Worm (Caenorhabditis elegans): ENCODE results near the gene cut-6.
A peak's percentile ranks its signal among the peaks of the same experiment; 100 is the strongest.

cut-6 gene

ce11 chrIII:10904320-10904961, 6.8 kb upstream of the cut-6 start:
- TF ChIP-seq mep-1 (tag; optimal IDR thresholded peaks at IDR 0.05): peak; percentile 38
- TF ChIP-seq zfp-2 (tag; optimal IDR thresholded peaks at IDR 0.05): no peak
- peak; percentile 68 for TF ChIP-seq aha-1 (tag)

- no peak for TF ChIP-seq T26A8.4 (GFP tag; IDR thresholded peaks at IDR 0.05)
- TF ChIP-seq dve-1 (tag; optimal IDR thresholded peaks at IDR 0.05; ENCODE audit: insufficient read depth): no peak
- TF ChIP-seq lsy-2 (tag; optimal IDR thresholded peaks at IDR 0.05): peak in 1 of 2 experiments; percentile 48
- peak; percentile 33; the same call in 1 of the 2 replicates for TF ChIP-seq set-16 (GFP tag; IDR thresholded peaks at IDR 0.05)
- no peak for TF ChIP-seq F26F4.8 (GFP tag; conservative IDR thresholded peaks at IDR 0.05)
- TF ChIP-seq aha-1 (tag): peak; percentile 100
- peak; percentile 32 for TF ChIP-seq lin-38 (GFP tag; IDR thresholded peaks at IDR 0.05)
- no peak for TF ChIP-seq tag-97 (GFP tag; IDR thresholded peaks at IDR 0.05)
- 0 out of 2 replicates have a peak, but pooled peaks have one; percentile 30 for TF ChIP-seq ctbp-1 (GFP tag; IDR thresholded peaks at IDR 0.05)
- peak; percentile 50 for TF ChIP-seq mep-1 (tag; optimal IDR thresholded peaks at IDR 0.05)
- peak; percentile 42 for TF ChIP-seq hmg-1.1 (GFP tag; IDR thresholded peaks at IDR 0.05)
- peak; percentile 40 for TF ChIP-seq hlh-30 (tag; optimal IDR thresholded peaks at IDR 0.05; ENCODE audit: insufficient read depth)
- TF ChIP-seq egl-43 (GFP tag; IDR thresholded peaks at IDR 0.05): 0 out of 2 replicates have a peak, but pooled peaks have one; percentile 43
- TF ChIP-seq unc-62 (GFP tag; optimal IDR thresholded peaks at IDR 0.05 in 1 of 2): peak in 1 of 2 experiments; percentile 30
- TF ChIP-seq unc-62 (tag; optimal IDR thresholded peaks at IDR 0.05): no peak
- TF ChIP-seq rbr-2 (tag; optimal IDR thresholded peaks at IDR 0.05): peak; percentile 13
- TF ChIP-seq mdl-1 (tag; optimal IDR thresholded peaks at IDR 0.05): peak in 1 of 2 experiments; percentile 1
- TF ChIP-seq dpl-1 (GFP tag; optimal IDR thresholded peaks at IDR 0.05): peak; percentile 18
- peak; percentile 18 for TF ChIP-seq hlh-11 (tag; optimal IDR thresholded peaks at IDR 0.05)
Measured at ce11 chrIII:10905112-10905511, 6.1 kb upstream of the cut-6 start.

ce11 chrIII:10906325-10906724, 4.9 kb upstream of the cut-6 start:
- TF ChIP-seq unc-39 (tag; optimal IDR thresholded peaks at IDR 0.05) (no peak), nhr-237 (tag; optimal IDR thresholded peaks at IDR 0.05) (no peak), daf-19 (GFP tag; conservative IDR thresholded peaks at IDR 0.05) (no peak), dmd-6 (GFP tag; IDR thresholded peaks at IDR 0.05) (0 out of 2 replicates have a peak, but pooled peaks have one; percentile 8), zfp-2 (tag; optimal IDR thresholded peaks at IDR 0.05) (no peak), aha-1 (tag) (peak; percentile 92), zip-2 (tag; optimal IDR thresholded peaks at IDR 0.05) (no peak), F49E8.2 (tag; optimal IDR thresholded peaks at IDR 0.05; ENCODE audit: borderline replicate concordance) (no peak), rbr-2 (tag; optimal IDR thresholded peaks at IDR 0.05) (peak; percentile 5)

ce11 chrIII:10907678-10908217, 3.5 kb upstream of the cut-6 start:
- TF ChIP-seq mep-1 (tag; optimal IDR thresholded peaks at IDR 0.05) (peak; percentile 51), aha-1 (tag) (peak; percentile 98), fos-1 (tag; optimal IDR thresholded peaks at IDR 0.05) (no peak), hif-1 (tag; optimal IDR thresholded peaks at IDR 0.05) (no peak)

ce11 chrIII:10908543-10908942, 2.7 kb upstream of the cut-6 start:
- no peak for TF ChIP-seq nhr-111 (GFP tag; optimal IDR thresholded peaks at IDR 0.05)
- TF ChIP-seq mep-1 (tag; optimal IDR thresholded peaks at IDR 0.05): peak; percentile 55

- TF ChIP-seq pqm-1 (tag; optimal IDR thresholded peaks at IDR 0.05) (no peak), aha-1 (tag) (peak; percentile 78)
Measured at ce11 chrIII:10909166-10909565, 2.1 kb upstream of the cut-6 start.

All from whole organism, L4 larva.